Fruit fly (Drosophila melanogaster): Measurements from ENCODE around the gene CG10175.

Gene CG10175

DNA sequence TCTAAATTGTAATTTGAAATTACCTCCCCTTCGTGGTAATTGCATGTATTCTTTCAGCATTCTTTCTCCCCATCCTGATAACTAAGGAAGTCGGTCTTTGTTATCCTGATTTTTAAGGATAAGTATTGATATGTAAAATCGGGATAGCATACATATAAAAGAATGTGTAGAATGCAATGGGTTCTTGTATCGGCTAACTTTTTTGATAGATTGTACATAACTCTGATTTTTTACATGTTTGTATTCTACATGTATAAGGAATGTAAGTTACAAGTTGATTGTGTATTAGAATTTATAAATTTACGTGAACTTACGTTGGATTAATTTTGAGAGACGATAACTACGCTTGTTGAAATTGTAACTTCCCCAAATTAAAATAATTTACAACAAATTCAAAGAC is 8.5 kb downstream of the CG10175 start (continued):
- no peak for TF ChIP-seq CG6175 (GFP tag; IDR thresholded peaks at IDR 0.05)
- TF ChIP-seq Drgx (GFP tag; IDR thresholded peaks at IDR 0.05), result no peak
- no peak for TF ChIP-seq Hr78 (GFP tag; optimal IDR thresholded peaks at IDR 0.05)
- TF ChIP-seq Ssrp (tag; optimal IDR thresholded peaks at IDR 0.05), result no peak
- TF ChIP-seq gro (GFP tag; optimal IDR thresholded peaks at IDR 0.05), result no peak
- no peak for TF ChIP-seq CG3163 (GFP tag; optimal IDR thresholded peaks at IDR 0.05)
- TF ChIP-seq CG15011 (GFP tag; optimal IDR thresholded peaks at IDR 0.05), result no peak
- TF ChIP-seq wor (GFP tag; IDR thresholded peaks at IDR 0.05), result no peak
- TF ChIP-seq CG2875 (GFP tag; optimal IDR thresholded peaks at IDR 0.05), result no peak
- 0 out of 3 replicates have a peak, but pooled peaks have one; percentile 23 for TF ChIP-seq CG7963 (GFP tag; IDR thresholded peaks at IDR 0.05; ENCODE audit: partially characterized antibody)
- no peak for TF ChIP-seq CG31365 (tag; optimal IDR thresholded peaks at IDR 0.05)
- TF ChIP-seq maf-S (GFP tag; optimal IDR thresholded peaks at IDR 0.05), result no peak
- TF ChIP-seq dysf (GFP tag; IDR thresholded peaks at IDR 0.05), result no peak
- no peak for TF ChIP-seq pfk (GFP tag; optimal IDR thresholded peaks at IDR 0.05)
- no peak for TF ChIP-seq CG10979 (tag; optimal IDR thresholded peaks at IDR 0.05)
- no peak for TF ChIP-seq cad (GFP tag; optimal IDR thresholded peaks at IDR 0.05)
- TF ChIP-seq Atf-2 (GFP tag; optimal IDR thresholded peaks at IDR 0.05), result no peak
- no peak for TF ChIP-seq org-1 (GFP tag; optimal IDR thresholded peaks at IDR 0.05)
- TF ChIP-seq amos (GFP tag; IDR thresholded peaks at IDR 0.05; ENCODE audit: partially characterized antibody), result peak; percentile 68
- TF ChIP-seq Lim3 (GFP tag; IDR thresholded peaks at IDR 0.05), result no peak
- TF ChIP-seq Oli (tag; optimal IDR thresholded peaks at IDR 0.05), result no peak
- no peak for TF ChIP-seq dm (GFP tag; optimal IDR thresholded peaks at IDR 0.05)
- peak; percentile 60 for TF ChIP-seq sd (tag; optimal IDR thresholded peaks at IDR 0.05)
- no peak for TF ChIP-seq CG11504 (tag; optimal IDR thresholded peaks at IDR 0.05)
- no peak for TF ChIP-seq CG30431 (GFP tag; optimal IDR thresholded peaks at IDR 0.05)
- TF ChIP-seq Meics (GFP tag; optimal IDR thresholded peaks at IDR 0.05), result no peak
- no peak for TF ChIP-seq CG8765 (GFP tag; IDR thresholded peaks at IDR 0.05)
- peak; percentile 27 for TF ChIP-seq HmgZ (tag; optimal IDR thresholded peaks at IDR 0.05)
- no peak for TF ChIP-seq CG13624 (GFP tag; optimal IDR thresholded peaks at IDR 0.05)
- no peak for TF ChIP-seq Nf-YB (GFP tag; optimal IDR thresholded peaks at IDR 0.05)

DNA sequence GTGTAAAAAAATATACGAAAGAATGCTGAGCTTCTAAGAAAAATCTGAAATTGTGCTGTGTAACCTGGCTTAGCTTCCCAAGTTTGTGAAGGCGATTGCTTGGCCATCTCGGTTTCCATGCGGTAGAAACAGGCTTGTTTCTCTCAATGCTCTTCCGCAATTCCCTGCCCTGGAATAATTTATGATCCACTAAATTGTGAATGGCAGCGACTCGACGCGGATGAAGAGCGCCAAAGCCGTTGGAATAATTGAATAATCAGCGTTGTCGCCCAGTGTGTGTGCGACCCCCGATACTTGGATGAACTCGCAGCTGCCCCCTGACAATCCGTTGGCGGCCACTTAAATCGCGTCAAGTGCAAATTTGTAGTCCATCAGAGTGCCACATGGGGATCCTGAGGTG is 9.3 kb downstream of the CG10175 start, which contains the start of gene CG10177:
CG10177 (minus strand) TSS at position 101 of the 400 bp plus-strand sequence.
- TF ChIP-seq Elba2 (GFP tag; optimal IDR thresholded peaks at IDR 0.05), result no peak
- TF ChIP-seq zen2 (GFP tag; IDR thresholded peaks at IDR 0.05; ENCODE audit: partially characterized antibody), result no peak
- no peak for TF ChIP-seq otp (GFP tag; IDR thresholded peaks at IDR 0.05)
- no peak for TF ChIP-seq twi (tag; optimal IDR thresholded peaks at IDR 0.05)
- TF ChIP-seq Taf1 (GFP tag; IDR thresholded peaks at IDR 0.05), result no peak
- no peak for TF ChIP-seq cato (GFP tag; optimal IDR thresholded peaks at IDR 0.05; ENCODE audit: borderline replicate concordance)
- no peak for TF ChIP-seq gce (GFP tag; IDR thresholded peaks at IDR 0.05)
- no peak for TF ChIP-seq dmrt11E (tag; optimal IDR thresholded peaks at IDR 0.05)
- TF ChIP-seq pnt (GFP tag; optimal IDR thresholded peaks at IDR 0.05), result no peak
- TF ChIP-seq org-1 (GFP tag; optimal IDR thresholded peaks at IDR 0.05), result no peak
- TF ChIP-seq B-H2 (GFP tag; optimal IDR thresholded peaks at IDR 0.05), result no peak
- TF ChIP-seq tll (GFP tag; optimal IDR thresholded peaks at IDR 0.05), result no peak
